Fruit fly (Drosophila melanogaster) whole organism, embryonic: ENCODE measurements around the gene BTBD9.

Source experiments
- Atf3 ChIP-seq: fragments of 200-800 bp; sonication (Bioruptor generic); optimal IDR thresholded peaks from 3 replicates; lab custom pipeline; 2016; ENCODE audit warnings: missing biosample characterization, missing genetic modification characterization
- Atf6 ChIP-seq: fragments of 200-800 bp; sonication (Bioruptor generic); IDR thresholded peaks from 2 replicates; pipeline ENCODE4 v1.3.6; 2022; ENCODE audit warnings: missing biosample characterization, missing genetic modification characterization
- CG12236 ChIP-seq: fragments of 200-800 bp; sonication (Bioruptor generic); optimal IDR thresholded peaks from 2 replicates; lab custom pipeline; 2016; ENCODE audit warnings: missing biosample characterization, missing genetic modification characterization
- CG12769 ChIP-seq: fragments of 200-800 bp; sonication (Bioruptor generic); optimal IDR thresholded peaks from 2 replicates; lab custom pipeline; 2019; ENCODE audit warnings: missing biosample characterization, mild to moderate bottlenecking, missing genetic modification characterization, moderate library complexity
- CG13424 ChIP-seq: fragments of 200-800 bp; sonication (Bioruptor generic); optimal IDR thresholded peaks from 2 replicates; lab custom pipeline; 2019; ENCODE audit warnings: missing biosample characterization, mild to moderate bottlenecking, missing genetic modification characterization, moderate library complexity
- CG14050 ChIP-seq: fragments of 200-800 bp; sonication (Bioruptor generic); IDR thresholded peaks from 3 replicates; pipeline ENCODE4 v1.3.6; 2022; ENCODE audit warnings: missing biosample characterization, missing genetic modification characterization
- CG17385 ChIP-seq: fragments of 200-800 bp; sonication (Bioruptor generic); optimal IDR thresholded peaks from 3 replicates; lab custom pipeline; 2018; ENCODE audit warnings: missing biosample characterization, mild to moderate bottlenecking, missing genetic modification characterization
- CG17612 ChIP-seq: fragments of 200-800 bp; sonication (Bioruptor generic); IDR thresholded peaks from 2 replicates; pipeline ENCODE4 v1.3.6; 2022; ENCODE audit warnings: missing biosample characterization, missing genetic modification characterization
- CG2120 ChIP-seq: fragments of 200-800 bp; sonication (Bioruptor generic); optimal IDR thresholded peaks from 3 replicates; lab custom pipeline; 2016; ENCODE audit warnings: missing biosample characterization, missing genetic modification characterization
- CG2712 ChIP-seq: fragments of 200-800 bp; optimal IDR thresholded peaks from 3 replicates; lab custom pipeline; 2019; ENCODE audit warnings: missing biosample characterization, mild to moderate bottlenecking, missing genetic modification characterization, moderate library complexity
- CG30403 ChIP-seq: fragments of 200-800 bp; sonication (Bioruptor generic); optimal IDR thresholded peaks from 3 replicates; lab custom pipeline; 2016; ENCODE audit warnings: missing biosample characterization, missing genetic modification characterization
- CG4360 ChIP-seq: fragments of 200-800 bp; sonication (Bioruptor generic); IDR thresholded peaks from 2 replicates; pipeline ENCODE4 v1.3.6; 2022; ENCODE audit warnings: missing biosample characterization, missing genetic modification characterization
- CG4730 ChIP-seq: fragments of 200-800 bp; sonication (Bioruptor generic); IDR thresholded peaks from 2 replicates; pipeline ENCODE4 v1.3.6; 2022; ENCODE audit warnings: missing biosample characterization, missing genetic modification characterization
- CG6765 ChIP-seq: fragments of 200-800 bp; sonication (Bioruptor generic); optimal IDR thresholded peaks from 3 replicates; lab custom pipeline; 2017; ENCODE audit warnings: missing biosample characterization, mild to moderate bottlenecking, missing genetic modification characterization
- CG9727 ChIP-seq: fragments of 200-800 bp; sonication (Bioruptor generic); optimal IDR thresholded peaks from 3 replicates; lab custom pipeline; 2017; ENCODE audit warnings: missing biosample characterization, mild to moderate bottlenecking, missing genetic modification characterization
- CoRest ChIP-seq: fragments of 200-800 bp; sonication (Bioruptor generic); optimal IDR thresholded peaks from 3 replicates; lab custom pipeline; 2018; ENCODE audit warnings: missing biosample characterization, mild to moderate bottlenecking, missing genetic modification characterization, moderate library complexity
- Dbx ChIP-seq: fragments of 200-800 bp; sonication (Bioruptor generic); IDR thresholded peaks from 3 replicates; pipeline ENCODE4 v1.3.6; 2022; ENCODE audit warnings: missing biosample characterization, missing genetic modification characterization
- Deaf1 ChIP-seq: fragments of 200-800 bp; optimal IDR thresholded peaks from 3 replicates; lab custom pipeline; 2019; ENCODE audit warnings: missing biosample characterization, mild to moderate bottlenecking, missing genetic modification characterization, moderate library complexity
- Drgx ChIP-seq: fragments of 200-800 bp; sonication (Bioruptor generic); IDR thresholded peaks from 2 replicates; pipeline ENCODE4 v1.3.6; 2022; ENCODE audit warnings: missing biosample characterization, missing genetic modification characterization
- E2f2 ChIP-seq: fragments of 200-800 bp; sonication (Bioruptor generic); IDR thresholded peaks from 2 replicates; pipeline ENCODE4 v1.3.6; 2022; ENCODE audit warnings: missing biosample characterization, missing genetic modification characterization
- Ets97D ChIP-seq: fragments of 200-800 bp; sonication (Bioruptor generic); optimal IDR thresholded peaks from 3 replicates; lab custom pipeline; 2016; ENCODE audit warnings: missing biosample characterization, missing genetic modification characterization
- MBD-R2 ChIP-seq: fragments of 200-800 bp; sonication (Bioruptor generic); IDR thresholded peaks from 2 replicates; pipeline ENCODE4 v1.3.6; 2022; ENCODE audit warnings: missing biosample characterization, missing genetic modification characterization
- Med ChIP-seq: fragments of 200-800 bp; sonication (Bioruptor generic); peaks from one replicate; lab custom pipeline; 2016; ENCODE audit warnings: missing biosample characterization, missing genetic modification characterization, mild to moderate bottlenecking, inconsistent platforms, moderate library complexity
- Side ChIP-seq: fragments of 200-800 bp; sonication (Bioruptor generic); optimal IDR thresholded peaks from 2 replicates; lab custom pipeline; 2016; ENCODE audit warnings: missing biosample characterization, missing genetic modification characterization
- Stat92E ChIP-seq, 3 experiments: fragments of >200 bp in 2 of 3; fragments of 200-800 bp in 1 of 3; sonication (Bioruptor generic) in 1 of 3; optimal IDR thresholded peaks; 2 replicates each; lab custom pipeline; 2017 to 2019; ENCODE audit warnings: missing biosample characterization in 3 of 3, missing genetic modification characterization in 3 of 3, mild to moderate bottlenecking in 1 of 3, moderate library complexity in 1 of 3
- Xrp1 ChIP-seq: fragments of 200-800 bp; sonication (Bioruptor generic); IDR thresholded peaks from 2 replicates; pipeline ENCODE4 v1.3.6; 2022; ENCODE audit warnings: missing biosample characterization, missing genetic modification characterization
- cad ChIP-seq: fragments of >200 bp; optimal IDR thresholded peaks from 2 replicates; lab custom pipeline; 2017; ENCODE audit warnings: missing biosample characterization, missing genetic modification characterization
- cg ChIP-seq: fragments of 200-800 bp; sonication (Bioruptor generic); optimal IDR thresholded peaks from 3 replicates; lab custom pipeline; 2019; ENCODE audit warnings: missing biosample characterization, mild to moderate bottlenecking, missing genetic modification characterization, moderate library complexity
- exex ChIP-seq: fragments of 200-800 bp; sonication (Bioruptor generic); optimal IDR thresholded peaks from 4 replicates; lab custom pipeline; 2018; ENCODE audit warnings: missing biosample characterization, mild to moderate bottlenecking, missing genetic modification characterization, moderate library complexity
- ftz-f1 ChIP-seq: fragments of 200-800 bp; sonication (Bioruptor generic); optimal IDR thresholded peaks from 2 replicates; lab custom pipeline; 2016; ENCODE audit warnings: missing biosample characterization, missing genetic modification characterization
- gem ChIP-seq: fragments of 200-800 bp; sonication (Bioruptor generic); optimal IDR thresholded peaks from 2 replicates; lab custom pipeline; 2019; ENCODE audit warnings: missing biosample characterization, mild to moderate bottlenecking, missing genetic modification characterization, moderate library complexity
- grn ChIP-seq: fragments of 200-800 bp; sonication (Bioruptor generic); optimal IDR thresholded peaks from 3 replicates; lab custom pipeline; 2017; ENCODE audit warnings: missing biosample characterization, missing genetic modification characterization
- her ChIP-seq: fragments of 200-800 bp; sonication (Bioruptor generic); optimal IDR thresholded peaks from 2 replicates; lab custom pipeline; 2016; ENCODE audit warnings: missing biosample characterization, missing genetic modification characterization
- hth ChIP-seq: fragments of >200 bp; optimal IDR thresholded peaks from 2 replicates; lab custom pipeline; 2017; ENCODE audit warnings: inconsistent platforms
- ken ChIP-seq: fragments of 200-800 bp; sonication (Bioruptor generic); IDR thresholded peaks from 3 replicates; pipeline ENCODE4 v1.3.6; 2022; ENCODE audit warnings: missing biosample characterization, missing genetic modification characterization
- klu ChIP-seq: fragments of 200-800 bp; sonication (Bioruptor generic); IDR thresholded peaks from 2 replicates; pipeline ENCODE4 v1.3.6; 2022; ENCODE audit warnings: missing biosample characterization, missing genetic modification characterization
- lab ChIP-seq: fragments of 200-800 bp; sonication (Bioruptor generic); optimal IDR thresholded peaks from 3 replicates; lab custom pipeline; 2017; ENCODE audit warnings: missing biosample characterization, missing genetic modification characterization, mild to moderate bottlenecking, moderate library complexity, missing genetic modification reagents
- pros ChIP-seq: fragments of 200-800 bp; sonication (Bioruptor generic); optimal IDR thresholded peaks from 3 replicates; lab custom pipeline; 2019; ENCODE audit warnings: missing biosample characterization, mild to moderate bottlenecking, missing genetic modification characterization, moderate library complexity
- psq ChIP-seq: fragments of 200-800 bp; sonication (Bioruptor generic); optimal IDR thresholded peaks from 2 replicates; lab custom pipeline; 2017; ENCODE audit warnings: missing biosample characterization, missing genetic modification characterization
- ro ChIP-seq: fragments of 200-800 bp; sonication (Bioruptor generic); IDR thresholded peaks from 2 replicates; pipeline ENCODE4 v1.3.6; 2022; ENCODE audit warnings: missing biosample characterization, missing genetic modification characterization
- row ChIP-seq: fragments of 200-800 bp; sonication (Bioruptor generic); IDR thresholded peaks from 3 replicates; pipeline ENCODE4 v1.3.6; 2022; ENCODE audit warnings: missing biosample characterization, missing genetic modification characterization
- sc ChIP-seq, 3 experiments: fragments of >200 bp in 2 of 3; fragments of 200-800 bp in 1 of 3; sonication (Bioruptor generic) in 1 of 3; optimal IDR thresholded peaks; 2 replicates in 2 of 3; 3 replicates in 1 of 3; lab custom pipeline; 2017; ENCODE audit warnings: mild to moderate bottlenecking in 1 of 3, missing biosample characterization in 1 of 3, missing genetic modification characterization in 1 of 3, missing genetic modification reagents in 1 of 3
- schlank ChIP-seq: fragments of 200-800 bp; sonication (Bioruptor generic); optimal IDR thresholded peaks from 2 replicates; lab custom pipeline; 2018; ENCODE audit warnings: missing biosample characterization, mild to moderate bottlenecking, missing genetic modification characterization
- sens-2 ChIP-seq: fragments of 200-800 bp; sonication (Bioruptor generic); IDR thresholded peaks from 2 replicates; pipeline ENCODE4 v1.3.6; 2022; ENCODE audit warnings: missing biosample characterization, missing genetic modification characterization
- sim ChIP-seq: fragments of 200-800 bp; sonication (Bioruptor generic); IDR thresholded peaks from 2 replicates; pipeline ENCODE4 v1.3.6; 2022; ENCODE audit warnings: missing biosample characterization, missing genetic modification characterization
- stc ChIP-seq: fragments of 200-800 bp; sonication (Bioruptor generic); IDR thresholded peaks from 2 replicates; pipeline ENCODE4 v1.3.6; 2022; ENCODE audit warnings: missing biosample characterization, missing genetic modification characterization
- stwl ChIP-seq: fragments of 200-800 bp; sonication (Bioruptor generic); optimal IDR thresholded peaks from 3 replicates; lab custom pipeline; 2018; ENCODE audit warnings: missing biosample characterization, mild to moderate bottlenecking, missing genetic modification characterization, moderate library complexity
- tup ChIP-seq: fragments of 200-800 bp; sonication (Bioruptor generic); optimal IDR thresholded peaks from 2 replicates; lab custom pipeline; 2016; ENCODE audit warnings: missing biosample characterization, mild to moderate bottlenecking, missing genetic modification characterization, moderate library complexity
- twi ChIP-seq: fragments of 200-800 bp; optimal IDR thresholded peaks from 2 replicates; lab custom pipeline; 2019; ENCODE audit warnings: missing biosample characterization, mild to moderate bottlenecking, missing genetic modification characterization, moderate library complexity
- unpg ChIP-seq: fragments of 200-800 bp; sonication (Bioruptor generic); optimal IDR thresholded peaks from 3 replicates; lab custom pipeline; 2018; ENCODE audit warnings: missing biosample characterization, mild to moderate bottlenecking, missing genetic modification characterization, moderate library complexity
- vvl ChIP-seq: fragments of 200-800 bp; sonication (Bioruptor generic); IDR thresholded peaks from 2 replicates; pipeline ENCODE4 v1.3.6; 2022; ENCODE audit warnings: missing biosample characterization, missing genetic modification characterization

BTBD9 gene

dm6 chrX:10806718-10807412 lies 38.5 kb downstream of the BTBD9 start (continued):
- TF ChIP-seq exex (tag; lab: Kevin White, UChicago), result no peak
- no peak for TF ChIP-seq klu (GFP tag; lab: Robert Waterston, UW)
- peak; percentile 84 for TF ChIP-seq CG12769 (tag; lab: Kevin White, UChicago)
- TF ChIP-seq CG4730 (GFP tag; lab: Robert Waterston, UW), result no peak
- no peak for TF ChIP-seq ftz-f1 (GFP tag; lab: Kevin White, UChicago)
- TF ChIP-seq lab (GFP tag; lab: Kevin White, UChicago), result peak; percentile 6
- TF ChIP-seq E2f2 (GFP tag; lab: Robert Waterston, UW), result 0 out of 2 replicates have a peak, but pooled peaks have one; percentile 15
- TF ChIP-seq Atf3 (GFP tag; lab: Kevin White, UChicago), result no peak
- peak; percentile 10 for TF ChIP-seq CoRest (tag; lab: Kevin White, UChicago)
- TF ChIP-seq stc (GFP tag; lab: Robert Waterston, UW), result peak; percentile 9; the same call in 1 of the 2 replicates
- peak; percentile 42; the same call in 1 of the 3 replicates for TF ChIP-seq row
- TF ChIP-seq CG4360 (GFP tag; lab: Robert Waterston, UW), result 0 out of 2 replicates have a peak, but pooled peaks have one; percentile 53
- TF ChIP-seq stwl (tag; lab: Kevin White, UChicago), result peak; percentile 1
- TF ChIP-seq Atf6, result peak; percentile 29; the same call in 1 of the 2 replicates
- no peak for TF ChIP-seq ken
- no peak for TF ChIP-seq Drgx (GFP tag; lab: Robert Waterston, UW)
- no peak for TF ChIP-seq Xrp1 (GFP tag; lab: Robert Waterston, UW)
- peak; percentile 13 for TF ChIP-seq CG2712 (tag; lab: Kevin White, UChicago)
- TF ChIP-seq vvl (GFP tag; lab: Robert Waterston, UW), result no peak
- no peak for TF ChIP-seq Dbx (GFP tag; lab: Robert Waterston, UW)
- TF ChIP-seq hth, result no peak
- peak; percentile 17 for TF ChIP-seq CG2120
- TF ChIP-seq sim (GFP tag; lab: Robert Waterston, UW), result no peak
- no peak for TF ChIP-seq tup
- no peak for TF ChIP-seq schlank (tag; lab: Kevin White, UChicago)
- no peak for TF ChIP-seq Ets97D
- TF ChIP-seq Deaf1, result peak; percentile 97
- TF ChIP-seq sens-2 (GFP tag; lab: Robert Waterston, UW), result no peak
- TF ChIP-seq CG12236 (GFP tag; lab: Kevin White, UChicago), result no peak
- TF ChIP-seq Med (GFP tag; lab: Kevin White, UChicago), result peak; percentile 73
- no peak for TF ChIP-seq ro (GFP tag; lab: Robert Waterston, UW)
- no peak for TF ChIP-seq grn
- TF ChIP-seq CG14050 (GFP tag; lab: Robert Waterston, UW), result no peak
- TF ChIP-seq, all 482 proteins: peak for 36

- TF ChIP-seq CG13424 (no peak), Side (GFP tag; lab: Kevin White, UChicago) (no peak), unpg (GFP tag; lab: Kevin White, UChicago) (no peak), sc (optimal IDR thresholded peaks at IDR 0.05; lab: Kevin White, UChicago) (no peak), sc (GFP tag; optimal IDR thresholded peaks at IDR 0.05; lab: Kevin White, UChicago) (no peak), CG17385 (GFP tag; lab: Kevin White, UChicago) (peak; percentile 33), CG30403 (GFP tag; lab: Kevin White, UChicago) (no peak), gem (tag; lab: Kevin White, UChicago) (no peak), her (GFP tag; lab: Kevin White, UChicago) (no peak), CG17612 (no peak), cg (peak; percentile 30), twi (tag; lab: Kevin White, UChicago) (peak; percentile 29), MBD-R2 (GFP tag; lab: Robert Waterston, UW) (no peak), Stat92E (GFP tag; optimal IDR thresholded peaks at IDR 0.05; lab: Kevin White, UChicago) (peak in 1 of 3 experiments; percentile 96), klu (GFP tag; lab: Robert Waterston, UW) (no peak), CG9727 (GFP tag; lab: Kevin White, UChicago) (no peak), psq (peak; percentile 33), cad (no peak), CG6765 (GFP tag; lab: Kevin White, UChicago) (no peak), pros (GFP tag; lab: Kevin White, UChicago) (peak; percentile 86)
Measured at dm6 chrX:10808684-10809083, 40.3 kb downstream of the BTBD9 start.
